Fruit fly (Drosophila melanogaster) whole organism, embryonic: ENCODE results near the gene CG18748.
A peak's percentile ranks its signal among the peaks of the same experiment; 100 is the strongest.

ENCODE experiments used
- CG11695 ChIP-seq: fragments of 200-800 bp; sonication (Bioruptor generic); IDR thresholded peaks from 3 replicates; pipeline ENCODE4 v1.3.6; 2022; ENCODE audit warnings: missing biosample characterization, missing genetic modification characterization
- CG12155 ChIP-seq: fragments of 200-800 bp; sonication (Bioruptor generic); optimal IDR thresholded peaks from 3 replicates; lab custom pipeline; 2016; ENCODE audit warnings: missing biosample characterization, missing genetic modification characterization
- CG13123 ChIP-seq: fragments of 200-800 bp; sonication (Bioruptor generic); optimal IDR thresholded peaks from 2 replicates; lab custom pipeline; 2016; ENCODE audit warnings: missing biosample characterization, missing genetic modification characterization
- CG17385 ChIP-seq: fragments of 200-800 bp; sonication (Bioruptor generic); optimal IDR thresholded peaks from 3 replicates; lab custom pipeline; 2018; ENCODE audit warnings: missing biosample characterization, mild to moderate bottlenecking, missing genetic modification characterization
- CG2889 ChIP-seq: fragments of 200-800 bp; sonication (Bioruptor generic); IDR thresholded peaks from 3 replicates; pipeline ENCODE4 v1.3.6; 2022; ENCODE audit warnings: missing biosample characterization, missing genetic modification characterization
- CG30431 ChIP-seq: fragments of 200-800 bp; sonication (Bioruptor generic); optimal IDR thresholded peaks from 2 replicates; lab custom pipeline; 2017; ENCODE audit warnings: missing biosample characterization, missing genetic modification characterization
- CG3065 ChIP-seq: fragments of 200-800 bp; sonication (Bioruptor generic); optimal IDR thresholded peaks from 2 replicates; lab custom pipeline; 2016; ENCODE audit warnings: missing biosample characterization, missing genetic modification characterization
- CG3281 ChIP-seq: fragments of 200-800 bp; sonication (Bioruptor generic); optimal IDR thresholded peaks from 3 replicates; lab custom pipeline; 2017; ENCODE audit warnings: missing biosample characterization, mild to moderate bottlenecking, missing genetic modification characterization
- CG6689 ChIP-seq: fragments of 200-800 bp; sonication (Bioruptor generic); IDR thresholded peaks from 2 replicates; pipeline ENCODE4 v1.3.6; 2022; ENCODE audit warnings: missing biosample characterization, missing genetic modification characterization
- CG6791 ChIP-seq: fragments of 200-800 bp; sonication (Bioruptor generic); IDR thresholded peaks from 3 replicates; pipeline ENCODE4 v1.3.6; 2022; ENCODE audit warnings: missing biosample characterization, missing genetic modification characterization; ENCODE audit not compliant: partially characterized antibody
- CG7928 ChIP-seq: fragments of 200-800 bp; sonication (Bioruptor generic); optimal IDR thresholded peaks from 2 replicates; lab custom pipeline; 2017; ENCODE audit warnings: missing biosample characterization, mild to moderate bottlenecking, missing genetic modification characterization
- CG8281 ChIP-seq: fragments of 200-800 bp; sonication (Bioruptor generic); optimal IDR thresholded peaks from 2 replicates; lab custom pipeline; 2018; ENCODE audit warnings: missing biosample characterization, mild to moderate bottlenecking, missing genetic modification characterization, moderate library complexity
- CG8478 ChIP-seq: fragments of >200 bp; optimal IDR thresholded peaks from 2 replicates; lab custom pipeline; 2018
- CG8944 ChIP-seq: fragments of 200-800 bp; sonication (Bioruptor generic); optimal IDR thresholded peaks from 3 replicates; lab custom pipeline; 2016; ENCODE audit warnings: missing biosample characterization, missing genetic modification characterization
- CrebB ChIP-seq: fragments of 200-800 bp; sonication (Bioruptor generic); optimal IDR thresholded peaks from 3 replicates; lab custom pipeline; 2018; ENCODE audit warnings: missing biosample characterization, mild to moderate bottlenecking, missing genetic modification characterization
- Doc3 ChIP-seq: fragments of 200-800 bp; sonication (Bioruptor generic); IDR thresholded peaks from 3 replicates; pipeline ENCODE4 v1.3.6; 2022; ENCODE audit warnings: missing biosample characterization, missing genetic modification characterization; ENCODE audit not compliant: partially characterized antibody
- Fer1 ChIP-seq: fragments of 200-800 bp; sonication (Bioruptor generic); optimal IDR thresholded peaks from 2 replicates; lab custom pipeline; 2017; ENCODE audit warnings: missing biosample characterization, mild to moderate bottlenecking, missing genetic modification characterization
- HmgZ ChIP-seq: fragments of 200-800 bp; sonication (Bioruptor generic); optimal IDR thresholded peaks from 2 replicates; lab custom pipeline; 2018; ENCODE audit warnings: missing biosample characterization, mild to moderate bottlenecking, missing genetic modification characterization
- Hmr ChIP-seq: fragments of 200-800 bp; sonication (Bioruptor generic); optimal IDR thresholded peaks from 3 replicates; lab custom pipeline; 2017; ENCODE audit warnings: mild to moderate bottlenecking, missing biosample characterization, missing genetic modification reagents, missing genetic modification characterization
- Hr51 ChIP-seq, 2 experiments: fragments of 200-800 bp; sonication (Bioruptor generic); optimal IDR thresholded peaks; 2 replicates in 1 of 2; 3 replicates in 1 of 2; lab custom pipeline; 2016 to 2018; ENCODE audit warnings: missing biosample characterization in 2 of 2, missing genetic modification characterization in 2 of 2, mild to moderate bottlenecking in 1 of 2, moderate library complexity in 1 of 2
- Hr78 ChIP-seq, 2 experiments: fragments of 200-800 bp in 1 of 2; fragments of >200 bp in 1 of 2; sonication (Bioruptor generic) in 1 of 2; optimal IDR thresholded peaks; 2 replicates each; lab custom pipeline; 2017 to 2019; ENCODE audit warnings: missing biosample characterization in 2 of 2, missing genetic modification characterization in 2 of 2, mild to moderate bottlenecking in 1 of 2, moderate library complexity in 1 of 2
- Meics ChIP-seq: fragments of 200-800 bp; sonication (Bioruptor generic); optimal IDR thresholded peaks from 2 replicates; lab custom pipeline; 2017; ENCODE audit warnings: missing biosample characterization, mild to moderate bottlenecking, missing genetic modification characterization
- Scr ChIP-seq: fragments of 200-800 bp; sonication (Bioruptor generic); IDR thresholded peaks from 2 replicates; pipeline ENCODE4 v1.3.6; 2022; ENCODE audit warnings: missing biosample characterization, missing genetic modification characterization; ENCODE audit not compliant: partially characterized antibody
- Six4 ChIP-seq: fragments of 200-800 bp; sonication (Bioruptor generic); optimal IDR thresholded peaks from 2 replicates; lab custom pipeline; 2016; ENCODE audit warnings: missing biosample characterization, missing genetic modification characterization
- Sox100B ChIP-seq: fragments of 200-800 bp; sonication (Bioruptor generic); optimal IDR thresholded peaks from 3 replicates; lab custom pipeline; 2018; ENCODE audit warnings: missing biosample characterization, mild to moderate bottlenecking, missing genetic modification characterization
- abd-A ChIP-seq: fragments of 200-800 bp; sonication (Bioruptor generic); optimal IDR thresholded peaks from 3 replicates; lab custom pipeline; 2019; ENCODE audit warnings: missing biosample characterization, mild to moderate bottlenecking, missing genetic modification characterization, moderate library complexity
- amos ChIP-seq: fragments of 200-800 bp; sonication (Bioruptor generic); IDR thresholded peaks from 2 replicates; pipeline ENCODE4 v1.3.6; 2022; ENCODE audit warnings: missing biosample characterization, missing genetic modification characterization; ENCODE audit not compliant: partially characterized antibody
- ap ChIP-seq: fragments of 200-800 bp; sonication (Bioruptor generic); IDR thresholded peaks from 2 replicates; pipeline ENCODE4 v1.3.6; 2022; ENCODE audit warnings: missing biosample characterization, missing genetic modification characterization
- ash1 ChIP-seq: fragments of 200-800 bp; sonication (Bioruptor generic); optimal IDR thresholded peaks from 2 replicates; lab custom pipeline; 2018; ENCODE audit warnings: missing biosample characterization, mild to moderate bottlenecking, missing genetic modification characterization
- bowl ChIP-seq: fragments of 200-800 bp; sonication (Bioruptor generic); IDR thresholded peaks from 2 replicates; pipeline ENCODE4 v1.3.6; 2022; ENCODE audit warnings: missing biosample characterization, missing genetic modification characterization
- cato ChIP-seq: fragments of 200-800 bp; sonication (Bioruptor generic); optimal IDR thresholded peaks from 2 replicates; lab custom pipeline; 2016; ENCODE audit warnings: missing biosample characterization, missing genetic modification characterization, borderline replicate concordance
- fd102C ChIP-seq: fragments of 200-800 bp; sonication (Bioruptor generic); optimal IDR thresholded peaks from 2 replicates; lab custom pipeline; 2018; ENCODE audit warnings: missing biosample characterization, mild to moderate bottlenecking, missing genetic modification characterization, moderate library complexity
- gcm ChIP-seq: fragments of 200-800 bp; sonication (Bioruptor generic); optimal IDR thresholded peaks from 2 replicates; lab custom pipeline; 2019; ENCODE audit warnings: missing biosample characterization, mild to moderate bottlenecking, missing genetic modification characterization, moderate library complexity
- grau ChIP-seq: fragments of 200-800 bp; optimal IDR thresholded peaks from 3 replicates; lab custom pipeline; 2019; ENCODE audit warnings: missing biosample characterization, mild to moderate bottlenecking, missing genetic modification characterization, moderate library complexity
- ind ChIP-seq: fragments of 200-800 bp; sonication (Bioruptor generic); optimal IDR thresholded peaks from 3 replicates; lab custom pipeline; 2016; ENCODE audit warnings: missing biosample characterization, missing genetic modification characterization
- kah ChIP-seq: fragments of 200-800 bp; sonication (Bioruptor generic); optimal IDR thresholded peaks from 2 replicates; lab custom pipeline; 2018; ENCODE audit warnings: missing biosample characterization, mild to moderate bottlenecking, missing genetic modification characterization
- maf-S ChIP-seq: fragments of 200-800 bp; sonication (Bioruptor generic); optimal IDR thresholded peaks from 2 replicates; lab custom pipeline; 2016; ENCODE audit warnings: missing biosample characterization, missing genetic modification characterization
- mam ChIP-seq: fragments of 200-800 bp; sonication (Bioruptor generic); optimal IDR thresholded peaks from 3 replicates; lab custom pipeline; 2016; ENCODE audit warnings: missing biosample characterization, missing genetic modification characterization
- nerfin-2 ChIP-seq: fragments of 200-800 bp; sonication (Bioruptor generic); IDR thresholded peaks from 2 replicates; pipeline ENCODE4 v1.3.6; 2022; ENCODE audit warnings: missing biosample characterization, missing genetic modification characterization; ENCODE audit not compliant: partially characterized antibody
- nom ChIP-seq: fragments of 200-800 bp; sonication (Bioruptor generic); optimal IDR thresholded peaks from 2 replicates; lab custom pipeline; 2017; ENCODE audit warnings: missing biosample characterization, missing genetic modification characterization, mild to moderate bottlenecking, moderate library complexity, missing genetic modification reagents
- otp ChIP-seq: fragments of 200-800 bp; sonication (Bioruptor generic); IDR thresholded peaks from 3 replicates; pipeline ENCODE4, ENCODE4 v1.3.6; 2022; ENCODE audit warnings: missing biosample characterization, missing genetic modification characterization
- peb ChIP-seq: fragments of 200-800 bp; sonication (Bioruptor generic); IDR thresholded peaks from 2 replicates; pipeline ENCODE4 v1.3.6; 2022; ENCODE audit warnings: missing biosample characterization, missing genetic modification characterization
- pum ChIP-seq: fragments of 200-800 bp; sonication (Bioruptor generic); optimal IDR thresholded peaks from 2 replicates; lab custom pipeline; 2016; ENCODE audit warnings: missing biosample characterization, missing genetic modification characterization
- ranshi ChIP-seq: fragments of 200-800 bp; sonication (Bioruptor generic); IDR thresholded peaks from 2 replicates; pipeline ENCODE4 v1.3.6; 2022; ENCODE audit warnings: missing biosample characterization, missing genetic modification characterization
- run ChIP-seq: fragments of 200-800 bp; sonication (Bioruptor generic); optimal IDR thresholded peaks from 3 replicates; lab custom pipeline; 2018; ENCODE audit warnings: missing biosample characterization, mild to moderate bottlenecking, missing genetic modification characterization
- stwl ChIP-seq: fragments of 200-800 bp; sonication (Bioruptor generic); optimal IDR thresholded peaks from 3 replicates; lab custom pipeline; 2018; ENCODE audit warnings: missing biosample characterization, mild to moderate bottlenecking, missing genetic modification characterization, moderate library complexity
- twi ChIP-seq: fragments of 200-800 bp; optimal IDR thresholded peaks from 2 replicates; lab custom pipeline; 2019; ENCODE audit warnings: missing biosample characterization, mild to moderate bottlenecking, missing genetic modification characterization, moderate library complexity
- yki ChIP-seq: fragments of >200 bp; optimal IDR thresholded peaks from 3 replicates; lab custom pipeline; 2018

The CG18748 gene

dm6 chr3R:7809662-7810621 is 22.2 kb upstream of the CG18748 start, which contains the start of the genes CG2993 and sgll (continued):
- TF ChIP-seq Sox100B (GFP tag; lab: Kevin White, UChicago) (peak; percentile 60), bowl (GFP tag; lab: Robert Waterston, UW) (peak; percentile 11; the same call in 1 of the 2 replicates), gcm (GFP tag; lab: Kevin White, UChicago) (no peak), CG13123 (GFP tag; lab: Kevin White, UChicago) (peak; percentile 83), CG11695 (GFP tag; lab: Robert Waterston, UW) (no peak), HmgZ (tag; lab: Kevin White, UChicago) (peak; percentile 83), ranshi (GFP tag; lab: Robert Waterston, UW) (peak; percentile 90; the same call in 1 of the 2 replicates), Hmr (GFP tag; lab: Kevin White, UChicago) (peak; percentile 94), Scr (GFP tag; lab: Robert Waterston, UW) (no peak), Doc3 (no peak), CG7928 (GFP tag; lab: Kevin White, UChicago) (peak; percentile 58), mam (GFP tag; lab: Kevin White, UChicago) (peak; percentile 93), kah (GFP tag; lab: Kevin White, UChicago) (no peak), CG6791 (GFP tag; lab: Robert Waterston, UW) (peak; percentile 65), nerfin-2 (GFP tag; lab: Robert Waterston, UW) (no peak), CG8944 (GFP tag; lab: Kevin White, UChicago) (peak; percentile 97), run (tag; lab: Kevin White, UChicago) (no peak), CG8478 (lab: Kevin White, UChicago) (peak; percentile 70), ind (GFP tag; lab: Kevin White, UChicago) (peak; percentile 95), CrebB (tag; lab: Kevin White, UChicago) (peak; percentile 49), twi (tag; lab: Kevin White, UChicago) (peak; percentile 74), CG30431 (GFP tag; lab: Kevin White, UChicago) (peak; percentile 91), CG3281 (GFP tag; lab: Kevin White, UChicago) (peak; percentile 57), Meics (GFP tag; lab: Kevin White, UChicago) (peak; percentile 90), cato (GFP tag; lab: Kevin White, UChicago) (peak; percentile 84), CG17385 (peak; percentile 70), ap (GFP tag; lab: Robert Waterston, UW) (peak; percentile 71), stwl (tag; lab: Kevin White, UChicago) (peak; percentile 92), Six4 (GFP tag; lab: Kevin White, UChicago) (peak; percentile 87), fd102C (GFP tag; lab: Kevin White, UChicago) (peak; percentile 67), pum (GFP tag; lab: Kevin White, UChicago) (peak; percentile 96), grau (tag; lab: Kevin White, UChicago) (peak; percentile 87), CG8281 (tag; lab: Kevin White, UChicago) (peak; percentile 42), peb (GFP tag; lab: Robert Waterston, UW) (peak; percentile 85), maf-S (GFP tag; lab: Kevin White, UChicago) (peak; percentile 88), CG6689 (GFP tag; lab: Robert Waterston, UW) (peak; percentile 71; the same call in 1 of the 2 replicates), CG3065 (GFP tag; lab: Kevin White, UChicago) (peak; percentile 83), Hr78 (GFP tag; optimal IDR thresholded peaks at IDR 0.05; lab: Kevin White, UChicago) (no peak), nom (GFP tag; lab: Kevin White, UChicago) (no peak), yki (lab: Kevin White, UChicago) (peak; percentile 20), otp (GFP tag; lab: Robert Waterston, UW) (peak; percentile 95), abd-A (tag; lab: Kevin White, UChicago) (no peak), CG2889 (GFP tag; lab: Robert Waterston, UW) (peak; percentile 70; the same call in 2 of the 3 replicates), Fer1 (GFP tag; lab: Kevin White, UChicago) (peak; percentile 67), Hr51 (GFP tag; optimal IDR thresholded peaks at IDR 0.05; lab: Kevin White, UChicago) (peak; percentile 73 to 93), CG12155 (GFP tag; lab: Kevin White, UChicago) (peak; percentile 88), ash1 (GFP tag; lab: Kevin White, UChicago) (peak; percentile 75), amos (GFP tag; lab: Robert Waterston, UW) (peak; percentile 54)
